Worm (Caenorhabditis elegans) whole organism, L3 larva: ENCODE measurements around the gene tab-1.

ENCODE experiments used
- R02D3.7 ChIP-seq: fragments of 150-350 bp; optimal IDR thresholded peaks from 2 replicates; lab custom pipeline; 2014; ENCODE audit warnings: missing biosample characterization, missing genetic modification characterization
- ZK546.5 ChIP-seq: sonication (generic microtip); optimal IDR thresholded peaks from 2 replicates; lab custom pipeline; 2017; ENCODE audit warnings: missing biosample characterization, missing genetic modification characterization
- aly-2 ChIP-seq: fragments of 150-350 bp; optimal IDR thresholded peaks from 2 replicates; lab custom pipeline; 2014; ENCODE audit warnings: missing biosample characterization, missing genetic modification characterization
- ama-1 ChIP-seq: fragments of 150-350 bp; optimal IDR thresholded peaks from 2 replicates; lab custom pipeline; 2018
- ceh-16 ChIP-seq: sonication (generic microtip); optimal IDR thresholded peaks from 2 replicates; lab custom pipeline; 2017; ENCODE audit warnings: missing biosample characterization, missing genetic modification characterization
- ceh-28 ChIP-seq: fragments of 150-350 bp; optimal IDR thresholded peaks from 2 replicates; lab custom pipeline; 2014; ENCODE audit warnings: missing biosample characterization, missing genetic modification reagents, missing genetic modification characterization
- ceh-82 ChIP-seq: fragments of 150-350 bp; optimal IDR thresholded peaks from 2 replicates; lab custom pipeline; 2014; ENCODE audit warnings: missing biosample characterization, missing genetic modification characterization
- ceh-9 ChIP-seq: sonication (generic microtip); optimal IDR thresholded peaks from 2 replicates; lab custom pipeline; 2018; ENCODE audit warnings: missing biosample characterization, missing genetic modification characterization
- daf-12 ChIP-seq: fragments of 150-350 bp; optimal IDR thresholded peaks from 2 replicates; lab custom pipeline; 2014; ENCODE audit warnings: missing biosample characterization, missing genetic modification reagents, missing genetic modification characterization
- egl-27 ChIP-seq: sonication (generic microtip); optimal IDR thresholded peaks from 4 replicates; lab custom pipeline; 2017; ENCODE audit warnings: missing biosample characterization, missing genetic modification reagents, missing genetic modification characterization
- egl-5 ChIP-seq: fragments of 150-350 bp; optimal IDR thresholded peaks from 2 replicates; lab custom pipeline; 2017; ENCODE audit warnings: missing biosample characterization, missing genetic modification reagents, missing genetic modification characterization, inconsistent platforms
- elt-1 ChIP-seq: fragments of 150-350 bp; optimal IDR thresholded peaks from 2 replicates; lab custom pipeline; 2014; ENCODE audit warnings: missing biosample characterization, missing genetic modification characterization
- elt-2 ChIP-seq: sonication (generic microtip); optimal IDR thresholded peaks from 2 replicates; lab custom pipeline; 2016; ENCODE audit warnings: missing genetic modification reagents, mild to moderate bottlenecking, missing genetic modification characterization, missing compliant biosample characterization
- elt-3 ChIP-seq, 3 experiments: fragments of 150-350 bp in 1 of 3; sonication (generic microtip) in 2 of 3; optimal IDR thresholded peaks; 2 replicates in 2 of 3; 4 replicates in 1 of 3; lab custom pipeline; 2014 to 2017; ENCODE audit warnings: missing biosample characterization in 3 of 3, missing genetic modification characterization in 3 of 3
- eor-1 ChIP-seq, 2 experiments: fragments of 150-350 bp; optimal IDR thresholded peaks; 2 replicates each; lab custom pipeline; 2014 to 2018; ENCODE audit warnings: missing biosample characterization in 2 of 2, missing genetic modification characterization in 2 of 2
- fkh-10 ChIP-seq: sonication (generic microtip); optimal IDR thresholded peaks from 2 replicates; lab custom pipeline; 2017; ENCODE audit warnings: missing biosample characterization, missing genetic modification reagents, missing genetic modification characterization
- fkh-2 ChIP-seq: fragments of 150-350 bp; optimal IDR thresholded peaks from 2 replicates; lab custom pipeline; 2014; ENCODE audit warnings: missing biosample characterization, missing genetic modification reagents, missing genetic modification characterization
- fos-1 ChIP-seq: fragments of 150-350 bp; optimal IDR thresholded peaks from 2 replicates; lab custom pipeline; 2014; ENCODE audit warnings: missing biosample characterization, missing genetic modification characterization
- hmg-11 ChIP-seq: sonication (generic microtip); optimal IDR thresholded peaks from 2 replicates; lab custom pipeline; 2016; ENCODE audit warnings: missing genetic modification characterization, missing compliant biosample characterization
- jun-1 ChIP-seq: fragments of 150-350 bp; optimal IDR thresholded peaks from 2 replicates; lab custom pipeline; 2014; ENCODE audit warnings: missing biosample characterization, missing genetic modification reagents, missing genetic modification characterization
- lin-15B ChIP-seq: fragments of 150-350 bp; optimal IDR thresholded peaks from 2 replicates; lab custom pipeline; 2014; ENCODE audit warnings: missing biosample characterization, missing genetic modification characterization
- lin-39 ChIP-seq: fragments of 150-350 bp; optimal IDR thresholded peaks from 2 replicates; lab custom pipeline; 2018; ENCODE audit warnings: missing biosample characterization, missing genetic modification reagents, missing genetic modification characterization
- lsy-12 ChIP-seq: sonication (generic microtip); optimal IDR thresholded peaks from 2 replicates; lab custom pipeline; 2016; ENCODE audit warnings: mild to moderate bottlenecking, missing genetic modification characterization, missing compliant biosample characterization
- mml-1 ChIP-seq: fragments of 150-350 bp; sonication (generic microtip); optimal IDR thresholded peaks from 3 replicates; lab custom pipeline; 2014; ENCODE audit warnings: missing biosample characterization, missing genetic modification characterization
- nfya-1 ChIP-seq: sonication (generic microtip); optimal IDR thresholded peaks from 2 replicates; lab custom pipeline; 2017; ENCODE audit warnings: missing genetic modification characterization, mild to moderate bottlenecking, missing compliant biosample characterization, antibody characterized with exemption, moderate library complexity; ENCODE audit not compliant: insufficient read depth
- nhr-11 ChIP-seq: fragments of 150-350 bp; optimal IDR thresholded peaks from 2 replicates; lab custom pipeline; 2014; ENCODE audit warnings: missing biosample characterization, missing genetic modification characterization
- nhr-12 ChIP-seq: fragments of 150-350 bp; optimal IDR thresholded peaks from 2 replicates; lab custom pipeline; 2014; ENCODE audit warnings: missing biosample characterization, missing genetic modification characterization
- nhr-23 ChIP-seq: fragments of 150-350 bp; optimal IDR thresholded peaks from 2 replicates; lab custom pipeline; 2014; ENCODE audit warnings: missing biosample characterization, missing genetic modification reagents, missing genetic modification characterization
- nhr-237 ChIP-seq: fragments of 150-350 bp; optimal IDR thresholded peaks from 2 replicates; lab custom pipeline; 2014; ENCODE audit warnings: missing biosample characterization, missing genetic modification characterization
- nhr-25 ChIP-seq: sonication (generic microtip); optimal IDR thresholded peaks from 2 replicates; lab custom pipeline; 2017; ENCODE audit warnings: missing biosample characterization, missing genetic modification characterization
- nhr-28 ChIP-seq: fragments of 150-350 bp; optimal IDR thresholded peaks from 2 replicates; lab custom pipeline; 2014; ENCODE audit warnings: missing biosample characterization, missing genetic modification characterization
- nhr-43 ChIP-seq: sonication (generic microtip); optimal IDR thresholded peaks from 2 replicates; lab custom pipeline; 2016; ENCODE audit warnings: mild to moderate bottlenecking, missing genetic modification characterization, missing compliant biosample characterization; ENCODE audit not compliant: poor library complexity, severe bottlenecking
- nhr-67 ChIP-seq: fragments of 150-350 bp; optimal IDR thresholded peaks from 2 replicates; lab custom pipeline; 2014; ENCODE audit warnings: missing biosample characterization, missing genetic modification characterization
- nhr-76 ChIP-seq: fragments of 150-350 bp; sonication (generic microtip); optimal IDR thresholded peaks from 5 replicates; lab custom pipeline; 2014; ENCODE audit warnings: missing biosample characterization, missing genetic modification characterization
- nhr-77 ChIP-seq: fragments of 150-350 bp; optimal IDR thresholded peaks from 2 replicates; lab custom pipeline; 2014; ENCODE audit warnings: missing biosample characterization, missing genetic modification characterization
- pha-4 ChIP-seq: fragments of 150-350 bp; optimal IDR thresholded peaks from 2 replicates; lab custom pipeline; 2014; ENCODE audit warnings: missing biosample characterization, missing genetic modification reagents, missing genetic modification characterization
- pqm-1 ChIP-seq: fragments of 150-350 bp; optimal IDR thresholded peaks from 2 replicates; lab custom pipeline; 2017; ENCODE audit warnings: missing biosample characterization, missing genetic modification characterization, inconsistent platforms
- sea-2 ChIP-seq: fragments of 150-350 bp; sonication (generic microtip); optimal IDR thresholded peaks from 4 replicates; lab custom pipeline; 2014; ENCODE audit warnings: missing biosample characterization, missing genetic modification reagents, missing genetic modification characterization
- skn-1 ChIP-seq: fragments of 150-350 bp; optimal IDR thresholded peaks from 2 replicates; lab custom pipeline; 2014; ENCODE audit warnings: missing biosample characterization, missing genetic modification characterization
- snpc-4 ChIP-seq: fragments of 150-350 bp; optimal IDR thresholded peaks from 2 replicates; lab custom pipeline; 2014; ENCODE audit warnings: missing biosample characterization, missing genetic modification characterization
- tbx-2 ChIP-seq: sonication (generic microtip); optimal IDR thresholded peaks from 2 replicates; lab custom pipeline; 2016; ENCODE audit warnings: mild to moderate bottlenecking, missing genetic modification characterization, missing compliant biosample characterization
- unc-39 ChIP-seq: sonication (generic microtip); optimal IDR thresholded peaks from 4 replicates; lab custom pipeline; 2017; ENCODE audit warnings: missing biosample characterization, missing genetic modification characterization
- unc-62 ChIP-seq: fragments of 150-350 bp; sonication (generic microtip); optimal IDR thresholded peaks from 4 replicates; lab custom pipeline; 2014; ENCODE audit warnings: missing biosample characterization, missing genetic modification reagents, missing genetic modification characterization
- zag-1 ChIP-seq: fragments of 150-350 bp; optimal IDR thresholded peaks from 2 replicates; lab custom pipeline; 2014; ENCODE audit warnings: missing biosample characterization, missing genetic modification characterization
- ztf-11 ChIP-seq: fragments of 150-350 bp; optimal IDR thresholded peaks from 2 replicates; lab custom pipeline; 2014; ENCODE audit warnings: missing biosample characterization, missing genetic modification characterization
- ztf-4 ChIP-seq: fragments of 150-350 bp; optimal IDR thresholded peaks from 2 replicates; lab custom pipeline; 2014; ENCODE audit warnings: missing biosample characterization, missing genetic modification characterization

The tab-1 gene

ce11 chrII:6825732-6826131 lies 22.6 kb downstream of the tab-1 start:
- TF ChIP-seq nhr-77, result no peak
- no peak for TF ChIP-seq elt-2 (tag; lab: Kevin White, UChicago)
- peak; percentile 63 for TF ChIP-seq nhr-43
- no peak for TF ChIP-seq sea-2
- no peak for TF ChIP-seq nhr-11
- TF ChIP-seq nhr-12, result no peak
- TF ChIP-seq nhr-25 (tag; lab: Kevin White, UChicago), result peak; percentile 38
- no peak for TF ChIP-seq elt-1 (tag; lab: Kevin White, UChicago)
- TF ChIP-seq fos-1, result no peak
- TF ChIP-seq unc-62 (GFP tag; lab: Kevin White, UChicago), result peak; percentile 91
- TF ChIP-seq nfya-1 (tag; lab: Kevin White, UChicago), result peak; percentile 27
- no peak for TF ChIP-seq ceh-82
- peak; percentile 45 for TF ChIP-seq egl-5
- peak; percentile 63 for TF ChIP-seq lin-39 (tag; lab: Kevin White, UChicago)
- TF ChIP-seq daf-12 (tag; lab: Kevin White, UChicago), result no peak
- TF ChIP-seq ama-1 (lab: Kevin White, UChicago), result no peak
- TF ChIP-seq fkh-2 (tag; lab: Kevin White, UChicago), result no peak
- TF ChIP-seq nhr-23, result peak; percentile 53

- no peak for TF ChIP-seq nhr-77
- no peak for TF ChIP-seq lin-15B (tag; lab: Kevin White, UChicago)
- peak; percentile 38 for TF ChIP-seq jun-1 (tag; lab: Kevin White, UChicago)
- TF ChIP-seq mml-1 (tag; lab: Kevin White, UChicago), result no peak
- TF ChIP-seq nhr-25 (tag; lab: Kevin White, UChicago), result peak; percentile 37
- TF ChIP-seq unc-62 (GFP tag; lab: Kevin White, UChicago), result peak; percentile 55
- TF ChIP-seq nfya-1 (tag; lab: Kevin White, UChicago), result peak; percentile 61
- TF ChIP-seq pha-4 (tag; lab: Kevin White, UChicago), result peak; percentile 55
- TF ChIP-seq elt-2 (tag; lab: Kevin White, UChicago), result peak; percentile 81
- no peak for TF ChIP-seq nhr-43
- TF ChIP-seq sea-2, result no peak
Measured at ce11 chrII:6826726-6827125, 23.6 kb downstream of the tab-1 start.

- TF ChIP-seq skn-1 (tag; lab: Kevin White, UChicago), result no peak
- peak; percentile 53 for TF ChIP-seq jun-1 (tag; lab: Kevin White, UChicago)
- peak; percentile 34 for TF ChIP-seq elt-2 (tag; lab: Kevin White, UChicago)
- TF ChIP-seq ceh-28, result no peak
- TF ChIP-seq daf-12 (tag; lab: Kevin White, UChicago), result no peak
- no peak for TF ChIP-seq ama-1 (lab: Kevin White, UChicago)
- TF ChIP-seq nfya-1 (tag; lab: Kevin White, UChicago), result peak; percentile 61
- TF ChIP-seq pqm-1 (tag; lab: Kevin White, UChicago), result no peak
- TF ChIP-seq aly-2 (tag; lab: Kevin White, UChicago), result no peak
- TF ChIP-seq ZK546.5 (tag; lab: Kevin White, UChicago), result no peak
- peak in 1 of 3 experiments; percentile 34 for TF ChIP-seq elt-3 (tag; optimal IDR thresholded peaks at IDR 0.05; lab: Kevin White, UChicago)
- no peak for TF ChIP-seq lsy-12 (tag; lab: Kevin White, UChicago)
- TF ChIP-seq lin-39 (tag; lab: Kevin White, UChicago), result peak; percentile 78
- TF ChIP-seq nhr-77, result no peak
- no peak for TF ChIP-seq hmg-11 (tag; lab: Kevin White, UChicago)
- no peak for TF ChIP-seq lin-15B (tag; lab: Kevin White, UChicago)
- no peak for TF ChIP-seq ceh-9
- no peak for TF ChIP-seq ceh-82
- TF ChIP-seq elt-1 (tag; lab: Kevin White, UChicago), result peak; percentile 35
- peak; percentile 35 for TF ChIP-seq unc-62 (GFP tag; lab: Kevin White, UChicago)
- TF ChIP-seq mml-1 (tag; lab: Kevin White, UChicago), result no peak
- no peak for TF ChIP-seq zag-1 (tag; lab: Kevin White, UChicago)
- TF ChIP-seq eor-1 (tag; optimal IDR thresholded peaks at IDR 0.05; lab: Kevin White, UChicago), result no peak
- TF ChIP-seq nhr-23, result peak; percentile 68
- TF ChIP-seq sea-2, result peak; percentile 14
- TF ChIP-seq nhr-237 (tag; lab: Kevin White, UChicago), result no peak
- peak; percentile 43 for TF ChIP-seq nhr-43
- no peak for TF ChIP-seq tbx-2 (tag; lab: Kevin White, UChicago)
- no peak for TF ChIP-seq fos-1
- TF ChIP-seq nhr-67 (tag; lab: Kevin White, UChicago), result no peak
- peak; percentile 25 for TF ChIP-seq snpc-4 (tag; lab: Kevin White, UChicago)
- no peak for TF ChIP-seq unc-39 (tag; lab: Kevin White, UChicago)
- TF ChIP-seq fkh-2 (tag; lab: Kevin White, UChicago), result no peak
- TF ChIP-seq ceh-16, result no peak
- no peak for TF ChIP-seq ztf-4 (tag; lab: Kevin White, UChicago)
- TF ChIP-seq nhr-11, result no peak
- TF ChIP-seq nhr-25 (tag; lab: Kevin White, UChicago), result peak; percentile 58
- peak; percentile 54 for TF ChIP-seq pha-4 (tag; lab: Kevin White, UChicago)
- no peak for TF ChIP-seq nhr-28 (tag; lab: Kevin White, UChicago)
- TF ChIP-seq ztf-11, result no peak
- TF ChIP-seq fkh-10, result no peak
- TF ChIP-seq egl-27 (tag; lab: Kevin White, UChicago), result peak; percentile 52
- TF ChIP-seq R02D3.7, result no peak
- no peak for TF ChIP-seq nhr-76
- TF ChIP-seq nhr-12, result no peak
- no peak for TF ChIP-seq egl-5
Measured at ce11 chrII:6827388-6827787, 24.3 kb downstream of the tab-1 start.
